Fruit fly (Drosophila melanogaster) S2 (cell line): Measurements from ENCODE around the gene CG4424.

Source experiments
- CG8478 ChIP-seq: fragments of >200 bp; optimal IDR thresholded peaks from 2 replicates; lab custom pipeline; 2018
- CTCF ChIP-seq, 2 experiments: fragments of >200 bp; optimal IDR thresholded peaks; 2 replicates each; lab custom pipeline; 2018

dm6 chr3R:20042457-20042856 is 14.6 kb upstream of the CG4424 start, which contains the start of the genes CG33934 and Indy-2:
- TF ChIP-seq CG8478 (lab: Kevin White, UChicago) (no peak), CTCF (optimal IDR thresholded peaks at IDR 0.05; lab: Kevin White, UChicago) (no peak)
